Fruit fly (Drosophila melanogaster) whole organism, wandering third instar larva: ENCODE measurements around the gene Mipp1.

Experiments used
- HLH106 ChIP-seq: fragments of 200-800 bp; optimal IDR thresholded peaks from 3 replicates; lab custom pipeline; 2019; ENCODE audit warnings: missing biosample characterization, mild to moderate bottlenecking, missing genetic modification characterization, moderate library complexity
- Myc ChIP-seq: fragments of >200 bp; optimal IDR thresholded peaks from 2 replicates; lab custom pipeline; 2017
- Vsx2 ChIP-seq: fragments of 200-300, 225-300 bp; sonication (Bioruptor generic); optimal IDR thresholded peaks from 2 replicates; lab custom pipeline; 2018; ENCODE audit warnings: missing biosample characterization, missing genetic modification characterization; ENCODE audit not compliant: partially characterized antibody
- pan ChIP-seq: fragments of >200 bp; optimal IDR thresholded peaks from 2 replicates; lab custom pipeline; 2017
- woc ChIP-seq: sonication (Bioruptor generic); optimal IDR thresholded peaks from 2 replicates; lab custom pipeline; 2016; ENCODE audit warnings: missing biosample characterization, mild to moderate bottlenecking, missing genetic modification characterization

DNA sequence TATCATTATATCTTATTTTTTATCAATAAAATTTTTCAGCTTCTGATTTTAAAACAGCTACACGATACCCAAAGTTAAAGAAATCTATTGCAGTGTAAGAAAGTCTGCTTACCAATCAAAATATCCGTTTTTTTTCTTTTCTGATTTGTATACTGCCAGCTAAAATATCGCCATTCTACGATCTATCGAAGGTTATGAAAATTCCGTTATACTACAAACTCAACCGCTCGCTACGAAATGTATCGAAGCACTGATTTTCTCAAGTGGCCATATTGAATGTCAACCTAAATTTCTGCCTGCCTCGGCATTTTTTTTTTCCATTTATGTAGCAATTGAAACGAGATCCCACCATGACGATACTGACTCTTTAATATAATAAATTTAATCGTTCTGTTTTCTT lies 6.9 kb upstream of the Mipp1 start, which contains the start of gene nxf2:
- TF ChIP-seq Myc (lab: Kevin White, UChicago) = no peak
- no peak for TF ChIP-seq Vsx2
- TF ChIP-seq HLH106 (tag; lab: Kevin White, UChicago) = peak; percentile 14
- no peak for TF ChIP-seq woc (GFP tag; lab: Kevin White, UChicago)
- TF ChIP-seq pan (lab: Kevin White, UChicago) = no peak
